Worm (Caenorhabditis elegans): ENCODE results near the gene idpp-13.

ce11 chrIII:919322-919721 lies 2.5 kb upstream of the idpp-13 start, which contains the start of gene F23H11.7:
- TF ChIP-seq mab-5 (tag; optimal IDR thresholded peaks at IDR 0.05), result no peak
- no peak for TF ChIP-seq zag-1 (tag; optimal IDR thresholded peaks at IDR 0.05)
- no peak for TF ChIP-seq sma-3 (GFP tag; optimal IDR thresholded peaks at IDR 0.05)
- TF ChIP-seq unc-55 (GFP tag; optimal IDR thresholded peaks at IDR 0.05), result no peak
- no peak for TF ChIP-seq snpc-4 (tag; optimal IDR thresholded peaks at IDR 0.05)
- TF ChIP-seq nhr-10 (tag; optimal IDR thresholded peaks at IDR 0.05), result no peak
